Fruit fly (Drosophila melanogaster): Measurements from ENCODE around the gene CG32152.

Gene CG32152

DNA sequence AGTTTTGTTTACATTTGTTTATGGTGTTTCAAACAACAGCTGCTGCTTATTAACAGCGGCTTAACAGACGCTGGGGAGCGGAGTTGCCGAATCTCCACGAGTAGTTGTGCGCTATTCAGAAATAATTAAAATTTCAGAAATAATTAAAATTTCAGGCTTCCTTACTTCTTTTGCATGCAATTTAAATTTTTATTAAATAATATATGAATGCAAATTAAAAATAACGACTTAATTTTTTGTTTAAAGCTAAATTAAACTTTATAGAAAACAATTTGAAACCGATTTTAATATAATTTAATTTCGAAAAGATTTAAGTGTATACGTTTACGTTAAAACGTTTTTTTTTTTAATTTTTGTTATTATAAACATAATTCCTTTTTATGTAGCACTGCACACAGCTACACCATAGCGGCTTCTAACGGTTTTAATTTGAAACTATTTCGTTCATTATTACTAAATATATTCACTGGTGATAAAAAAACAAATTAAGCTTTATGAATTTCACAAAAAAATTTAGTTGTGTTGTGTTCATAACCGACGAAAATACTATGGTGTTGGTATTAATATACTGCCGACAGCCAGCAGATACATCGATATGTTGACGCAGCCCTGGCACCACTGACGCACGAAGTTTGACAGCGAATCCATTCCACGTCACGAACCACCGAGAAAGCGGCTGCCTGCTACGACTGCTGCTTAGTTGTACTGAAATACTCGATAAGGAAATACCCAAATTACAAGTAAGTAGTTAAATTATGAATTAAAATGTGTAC lies 14.7 kb downstream of the CG32152 start, which contains the start of gene SsRbeta (continued):
- TF ChIP-seq CG7839 (tag; optimal IDR thresholded peaks at IDR 0.05) (peak; percentile 9), Jarid2 (GFP tag; optimal IDR thresholded peaks at IDR 0.05) (peak; percentile 37), Lhr (GFP tag; optimal IDR thresholded peaks at IDR 0.05) (peak; percentile 18), Dref (GFP tag; IDR thresholded peaks at IDR 0.05) (peak; percentile 72), gro (GFP tag; optimal IDR thresholded peaks at IDR 0.05) (peak; percentile 43), CG3281 (GFP tag; optimal IDR thresholded peaks at IDR 0.05) (no peak), CG11695 (GFP tag; IDR thresholded peaks at IDR 0.05) (peak; percentile 60; the same call in 2 of the 3 replicates), CG10654 (GFP tag; optimal IDR thresholded peaks at IDR 0.05) (no peak), CG3065 (GFP tag; optimal IDR thresholded peaks at IDR 0.05) (no peak), CG1602 (GFP tag; optimal IDR thresholded peaks at IDR 0.05) (no peak), CG6254 (GFP tag; optimal IDR thresholded peaks at IDR 0.05) (no peak), CG2129 (GFP tag; IDR thresholded peaks at IDR 0.05; ENCODE audit: partially characterized antibody) (peak; percentile 36), CG2116 (GFP tag; optimal IDR thresholded peaks at IDR 0.05) (peak; percentile 56), CG13424 (tag; optimal IDR thresholded peaks at IDR 0.05) (peak; percentile 37), slp2 (GFP tag; optimal IDR thresholded peaks at IDR 0.05) (no peak), pan (optimal IDR thresholded peaks at IDR 0.05) (no peak), pan (GFP tag; optimal IDR thresholded peaks at IDR 0.05 in 1 of 2, IDR thresholded peaks at IDR 0.05 in 1 of 2) (peak in 1 of 2 experiments; percentile 66), CG2889 (GFP tag; IDR thresholded peaks at IDR 0.05) (peak; percentile 3; the same call in 1 of the 3 replicates), ttk (GFP tag; IDR thresholded peaks at IDR 0.05) (peak; percentile 50), CG12219 (GFP tag; optimal IDR thresholded peaks at IDR 0.05) (no peak), CG9876 (GFP tag; optimal IDR thresholded peaks at IDR 0.05) (no peak), Dp (GFP tag; optimal IDR thresholded peaks at IDR 0.05) (peak; percentile 25), schlank (tag; optimal IDR thresholded peaks at IDR 0.05) (no peak), tna (GFP tag; IDR thresholded peaks at IDR 0.05; ENCODE audit: partially characterized antibody) (peak; percentile 37; the same call in 1 of the 2 replicates), CG12769 (tag; optimal IDR thresholded peaks at IDR 0.05) (peak; percentile 44), caup (GFP tag; optimal IDR thresholded peaks at IDR 0.05; ENCODE audit: severe bottlenecking) (no peak), CG8478 (optimal IDR thresholded peaks at IDR 0.05) (no peak), CG30020 (tag; optimal IDR thresholded peaks at IDR 0.05) (peak; percentile 51), stc (GFP tag; IDR thresholded peaks at IDR 0.05) (peak; percentile 55), CG7372 (GFP tag; IDR thresholded peaks at IDR 0.05) (peak; percentile 58), ara (GFP tag; IDR thresholded peaks at IDR 0.05) (peak; percentile 20; the same call in 1 of the 2 replicates), ken (GFP tag; IDR thresholded peaks at IDR 0.05) (peak; percentile 63; the same call in 2 of the 3 replicates), chn (GFP tag; optimal IDR thresholded peaks at IDR 0.05) (no peak), fd96Cb (tag; optimal IDR thresholded peaks at IDR 0.05) (no peak), gfzf (GFP tag; optimal IDR thresholded peaks at IDR 0.05) (peak; percentile 51), CTCF (GFP tag; optimal IDR thresholded peaks at IDR 0.05) (peak; percentile 3), CG9437 (GFP tag; optimal IDR thresholded peaks at IDR 0.05) (no peak), Ets97D (GFP tag; optimal IDR thresholded peaks at IDR 0.05) (peak; percentile 88), tin (GFP tag; optimal IDR thresholded peaks at IDR 0.05) (peak; percentile 26), CG16779 (GFP tag; IDR thresholded peaks at IDR 0.05) (peak; percentile 46; the same call in 1 of the 2 replicates), CG13287 (GFP tag; IDR thresholded peaks at IDR 0.05; ENCODE audit: partially characterized antibody) (peak; percentile 79), CG12391 (tag; optimal IDR thresholded peaks at IDR 0.05) (peak; percentile 32), hth (optimal IDR thresholded peaks at IDR 0.05) (no peak), CG15269 (tag; optimal IDR thresholded peaks at IDR 0.05) (peak; percentile 36), CG18599 (GFP tag; optimal IDR thresholded peaks at IDR 0.05) (peak; percentile 12), lola (GFP tag; optimal IDR thresholded peaks at IDR 0.05) (peak in 1 of 3 experiments; percentile 32), CG6854 (GFP tag; optimal IDR thresholded peaks at IDR 0.05) (no peak), CG12299 (tag; optimal IDR thresholded peaks at IDR 0.05) (no peak), NC2α (GFP tag; optimal IDR thresholded peaks at IDR 0.05) (no peak)
